Worm (Caenorhabditis elegans): ENCODE data around the gene F26F12.8.

The F26F12.8 gene

ce11 chrV:5845669-5846189, 16.6 kb downstream of the F26F12.8 start, which contains the start of gene F26F12.3 (continued):
- TF ChIP-seq spr-1 (tag; optimal IDR thresholded peaks at IDR 0.05) (peak; percentile 35), ceh-62 (tag; optimal IDR thresholded peaks at IDR 0.05) (no peak), dmd-8 (GFP tag; IDR thresholded peaks at IDR 0.05) (no peak), ZK337.2 (GFP tag; IDR thresholded peaks at IDR 0.05) (no peak), nhr-6 (tag; optimal IDR thresholded peaks at IDR 0.05) (no peak), nhr-237 (tag; optimal IDR thresholded peaks at IDR 0.05) (no peak), dpl-1 (GFP tag; optimal IDR thresholded peaks at IDR 0.05) (peak; percentile 12), madf-9 (GFP tag; conservative IDR thresholded peaks at IDR 0.05) (no peak; the same call in 1 of the 2 replicates), D1046.2 (GFP tag; IDR thresholded peaks at IDR 0.05) (no peak), unc-62 (GFP tag; optimal IDR thresholded peaks at IDR 0.05 in 1 of 2) (no peak), unc-62 (tag; optimal IDR thresholded peaks at IDR 0.05) (no peak), zag-1 (tag; optimal IDR thresholded peaks at IDR 0.05) (no peak), snpc-1.2 (GFP tag; IDR thresholded peaks at IDR 0.05) (no peak), F37D6.2 (tag; optimal IDR thresholded peaks at IDR 0.05) (no peak), F10B5.3 (tag; optimal IDR thresholded peaks at IDR 0.05) (no peak), nhr-42 (GFP tag; IDR thresholded peaks at IDR 0.05) (no peak), lin-29 (GFP tag; IDR thresholded peaks at IDR 0.05) (0 out of 2 replicates have a peak, but pooled peaks have one; percentile 49), rbr-2 (tag; optimal IDR thresholded peaks at IDR 0.05) (peak; percentile 16), pqm-1 (tag; optimal IDR thresholded peaks at IDR 0.05) (peak; percentile 59), ctbp-1 (GFP tag; IDR thresholded peaks at IDR 0.05) (peak; percentile 79), ztf-11 (tag; optimal IDR thresholded peaks at IDR 0.05) (no peak), nhr-77 (tag; optimal IDR thresholded peaks at IDR 0.05) (peak; percentile 85), unc-39 (tag; optimal IDR thresholded peaks at IDR 0.05) (no peak), nhr-76 (tag; optimal IDR thresholded peaks at IDR 0.05) (no peak), zip-2 (tag; optimal IDR thresholded peaks at IDR 0.05) (no peak), lsy-2 (tag; optimal IDR thresholded peaks at IDR 0.05) (peak in 1 of 2 experiments; percentile 63), nhr-25 (tag; optimal IDR thresholded peaks at IDR 0.05; ENCODE audit: borderline replicate concordance, insufficient read depth) (no peak)

ce11 chrV:5845162-5845561, 17.2 kb downstream of the F26F12.8 start:
- TF ChIP-seq zip-2 (tag; optimal IDR thresholded peaks at IDR 0.05) = no peak
- TF ChIP-seq hlh-30 (tag; optimal IDR thresholded peaks at IDR 0.05; ENCODE audit: insufficient read depth) = peak; percentile 85

- TF ChIP-seq mxl-3 (GFP tag; optimal IDR thresholded peaks at IDR 0.05) (peak; percentile 80), lin-29 (GFP tag; IDR thresholded peaks at IDR 0.05) (peak; percentile 66; the same call in 1 of the 2 replicates), lir-3 (tag; optimal IDR thresholded peaks at IDR 0.05) (no peak), nhr-111 (GFP tag; optimal IDR thresholded peaks at IDR 0.05) (no peak), F10B5.3 (tag; optimal IDR thresholded peaks at IDR 0.05) (no peak), nhr-28 (tag; optimal IDR thresholded peaks at IDR 0.05) (peak; percentile 98), mxl-2 (GFP tag; conservative IDR thresholded peaks at IDR 0.05) (peak; percentile 64; the same call in 1 of the 2 replicates), mdl-1 (tag; optimal IDR thresholded peaks at IDR 0.05) (peak; percentile 57 to 90), ctbp-1 (GFP tag; IDR thresholded peaks at IDR 0.05) (no peak; the same call in 1 of the 2 replicates), pha-4 (GFP tag; IDR thresholded peaks at IDR 0.05) (peak; percentile 53; the same call in 1 of the 2 replicates), pha-4 (tag; optimal IDR thresholded peaks at IDR 0.05) (no peak), ceh-32 (tag; optimal IDR thresholded peaks at IDR 0.05; ENCODE audit: poor library complexity) (no peak), jun-1 (tag; optimal IDR thresholded peaks at IDR 0.05) (peak; percentile 30), nhr-77 (tag; optimal IDR thresholded peaks at IDR 0.05) (peak; percentile 50), aly-2 (tag; optimal IDR thresholded peaks at IDR 0.05) (no peak), ceh-20 (GFP tag; IDR thresholded peaks at IDR 0.05) (peak; percentile 79; the same call in 1 of the 2 replicates), ZK546.5 (tag; optimal IDR thresholded peaks at IDR 0.05) (no peak), spr-3 (GFP tag; optimal IDR thresholded peaks at IDR 0.05) (no peak), mes-2 (tag; optimal IDR thresholded peaks at IDR 0.05; ENCODE audit: poor library complexity, severe bottlenecking) (no peak), zfp-3 (GFP tag; conservative IDR thresholded peaks at IDR 0.05) (peak; percentile 8; the same call in 1 of the 2 replicates), dmd-9 (GFP tag; IDR thresholded peaks at IDR 0.05) (no peak), nhr-11 (tag; optimal IDR thresholded peaks at IDR 0.05) (peak; percentile 87), aha-1 (tag) (peak; percentile 91), zip-2 (tag; optimal IDR thresholded peaks at IDR 0.05) (peak; percentile 45), lsy-2 (tag; optimal IDR thresholded peaks at IDR 0.05) (peak in 1 of 2 experiments; percentile 63), nhr-48 (tag; optimal IDR thresholded peaks at IDR 0.05) (peak; percentile 88), nhr-102 (tag; optimal IDR thresholded peaks at IDR 0.05) (peak; percentile 58)
Observed at ce11 chrV:5844349-5844760, 18.0 kb downstream of the F26F12.8 start.

Data from whole organism, L4 larva.